Worm (Caenorhabditis elegans) whole organism, late embryonic: ENCODE measurements around the gene xbx-9.

Experiments
- C38D4.7 ChIP-seq: fragments of 200-800 bp; sonication (Bioruptor generic); optimal IDR thresholded peaks from 2 replicates; lab custom pipeline; 2018; ENCODE audit warnings: mild to moderate bottlenecking, missing genetic modification characterization, moderate library complexity, missing compliant biosample characterization
- F13H6.1 ChIP-seq: sonication (generic microtip); optimal IDR thresholded peaks from 2 replicates; lab custom pipeline; 2016; ENCODE audit warnings: missing genetic modification characterization, missing compliant biosample characterization
- ama-1 ChIP-seq: fragments of 150-350 bp; optimal IDR thresholded peaks from 2 replicates; lab custom pipeline; 2014
- ceh-2 ChIP-seq: sonication (generic microtip); optimal IDR thresholded peaks from 2 replicates; lab custom pipeline; 2016; ENCODE audit warnings: missing genotype, missing genetic modification characterization, missing compliant biosample characterization
- ceh-24 ChIP-seq: sonication (generic microtip); optimal IDR thresholded peaks from 2 replicates; lab custom pipeline; 2016; ENCODE audit warnings: mild to moderate bottlenecking, missing genetic modification characterization, missing compliant biosample characterization
- ceh-30 ChIP-seq: fragments of 150-350 bp; optimal IDR thresholded peaks from 2 replicates; lab custom pipeline; 2014; ENCODE audit warnings: missing biosample characterization, missing genetic modification characterization
- ceh-9 ChIP-seq: sonication (generic microtip); optimal IDR thresholded peaks from 2 replicates; lab custom pipeline; 2016; ENCODE audit warnings: mild to moderate bottlenecking, missing genetic modification characterization, inconsistent platforms, missing compliant biosample characterization
- dmd-4 ChIP-seq: sonication (generic microtip); optimal IDR thresholded peaks from 2 replicates; lab custom pipeline; 2016; ENCODE audit warnings: borderline replicate concordance, missing genetic modification characterization, missing compliant biosample characterization
- fkh-10 ChIP-seq: fragments of 150-350 bp; optimal IDR thresholded peaks from 2 replicates; lab custom pipeline; 2014; ENCODE audit warnings: missing biosample characterization, missing genetic modification reagents, missing genetic modification characterization
- mec-3 ChIP-seq: sonication (generic microtip); optimal IDR thresholded peaks from 2 replicates; lab custom pipeline; 2016; ENCODE audit warnings: borderline replicate concordance, missing genetic modification characterization, missing compliant biosample characterization
- nhr-11 ChIP-seq: fragments of 150-350 bp; optimal IDR thresholded peaks from 2 replicates; lab custom pipeline; 2014; ENCODE audit warnings: missing biosample characterization, missing genetic modification characterization
- syd-9 ChIP-seq: sonication (generic microtip); optimal IDR thresholded peaks from 2 replicates; lab custom pipeline; 2016; ENCODE audit warnings: mild to moderate bottlenecking, missing genetic modification characterization, moderate library complexity, missing compliant biosample characterization
- unc-86 ChIP-seq: sonication (generic microtip); optimal IDR thresholded peaks from 2 replicates; lab custom pipeline; 2016; ENCODE audit warnings: missing genetic modification characterization, missing compliant biosample characterization

DNA sequence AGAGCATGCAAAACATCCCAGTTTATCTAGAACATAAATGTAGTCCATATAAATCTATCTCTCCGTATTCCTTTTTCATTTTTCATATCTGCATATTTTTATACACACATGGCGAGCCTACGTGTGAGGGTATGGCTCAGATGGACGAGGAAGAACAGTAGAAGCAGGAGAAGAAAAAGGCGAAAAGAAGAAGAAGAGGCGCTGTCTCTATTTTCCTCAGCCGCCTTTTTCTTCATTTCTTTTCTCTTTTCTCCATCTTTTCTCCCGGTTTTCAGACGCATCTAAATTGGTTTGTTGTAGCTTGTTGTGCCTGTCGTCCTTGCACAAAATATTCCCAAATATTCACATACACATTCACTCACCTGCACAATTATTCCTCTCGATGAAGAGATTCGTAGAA lies 38.0 kb upstream of the xbx-9 start, which contains the start of gene K10C8.4:
- no peak for TF ChIP-seq C38D4.7
- TF ChIP-seq ama-1 (lab: Kevin White, UChicago): no peak
- no peak for TF ChIP-seq unc-86 (tag; lab: Kevin White, UChicago)
- no peak for TF ChIP-seq syd-9
- TF ChIP-seq F13H6.1: no peak
- no peak for TF ChIP-seq nhr-11 (tag; lab: Kevin White, UChicago)
- TF ChIP-seq ceh-9: no peak
- no peak for TF ChIP-seq fkh-10 (GFP tag; lab: Kevin White, UChicago)
- TF ChIP-seq ceh-2 (tag; lab: Kevin White, UChicago): no peak
- TF ChIP-seq dmd-4 (tag; lab: Kevin White, UChicago): no peak
- TF ChIP-seq ceh-24 (tag; lab: Kevin White, UChicago): no peak
- no peak for TF ChIP-seq mec-3
- TF ChIP-seq ceh-30 (tag; lab: Kevin White, UChicago): no peak
